Worm (Caenorhabditis elegans) whole organism, late embryonic: Measurements from ENCODE around the gene drn-1.

Source experiments
- C08G9.2 ChIP-seq: sonication (generic microtip); optimal IDR thresholded peaks from 2 replicates; lab custom pipeline; 2016; ENCODE audit warnings: mild to moderate bottlenecking, missing genetic modification characterization, moderate library complexity, missing compliant biosample characterization
- C38D4.7 ChIP-seq: fragments of 200-800 bp; sonication (Bioruptor generic); optimal IDR thresholded peaks from 2 replicates; lab custom pipeline; 2018; ENCODE audit warnings: mild to moderate bottlenecking, missing genetic modification characterization, moderate library complexity, missing compliant biosample characterization
- K02D7.2 ChIP-seq: sonication (generic microtip); optimal IDR thresholded peaks from 2 replicates; lab custom pipeline; 2017; ENCODE audit warnings: mild to moderate bottlenecking, missing genetic modification characterization, missing compliant biosample characterization
- K09A11.1 ChIP-seq: sonication (generic microtip); optimal IDR thresholded peaks from 2 replicates; lab custom pipeline; 2017; ENCODE audit warnings: antibody characterized with exemption, mild to moderate bottlenecking, missing genetic modification characterization, missing compliant biosample characterization; ENCODE audit not compliant: insufficient read depth
- Y22D7AL.16 ChIP-seq: sonication (generic microtip); optimal IDR thresholded peaks from 2 replicates; lab custom pipeline; 2016; ENCODE audit warnings: missing genetic modification characterization, missing compliant biosample characterization
- ama-1 ChIP-seq: fragments of 150-350 bp; optimal IDR thresholded peaks from 2 replicates; lab custom pipeline; 2014
- ceh-18 ChIP-seq: sonication (generic microtip); optimal IDR thresholded peaks from 2 replicates; lab custom pipeline; 2016; ENCODE audit warnings: missing genetic modification characterization, missing compliant biosample characterization
- ceh-22 ChIP-seq: sonication (generic microtip); optimal IDR thresholded peaks from 2 replicates; lab custom pipeline; 2017; ENCODE audit warnings: missing biosample characterization, missing genetic modification characterization
- ceh-24 ChIP-seq: sonication (generic microtip); optimal IDR thresholded peaks from 2 replicates; lab custom pipeline; 2016; ENCODE audit warnings: mild to moderate bottlenecking, missing genetic modification characterization, missing compliant biosample characterization
- ceh-30 ChIP-seq: fragments of 150-350 bp; optimal IDR thresholded peaks from 2 replicates; lab custom pipeline; 2014; ENCODE audit warnings: missing biosample characterization, missing genetic modification characterization
- ceh-31 ChIP-seq: sonication (generic microtip); optimal IDR thresholded peaks from 2 replicates; lab custom pipeline; 2016; ENCODE audit warnings: missing genetic modification characterization, missing compliant biosample characterization
- ceh-45 ChIP-seq: fragments of 200-800 bp; sonication (Bioruptor generic); IDR thresholded peaks from 2 replicates; pipeline ENCODE4 v1.3.6; 2022; ENCODE audit warnings: missing genetic modification reagents, missing genetic modification characterization, missing compliant biosample characterization
- ceh-48 ChIP-seq: sonication (generic microtip); optimal IDR thresholded peaks from 2 replicates; lab custom pipeline; 2016; ENCODE audit warnings: missing genetic modification characterization, inconsistent platforms, missing compliant biosample characterization
- ceh-6 ChIP-seq: fragments of 200-800 bp; sonication (Bioruptor generic); optimal IDR thresholded peaks from 2 replicates; lab custom pipeline; 2018; ENCODE audit warnings: mild to moderate bottlenecking, missing genetic modification characterization, missing compliant biosample characterization
- ceh-9 ChIP-seq: sonication (generic microtip); optimal IDR thresholded peaks from 2 replicates; lab custom pipeline; 2016; ENCODE audit warnings: mild to moderate bottlenecking, missing genetic modification characterization, inconsistent platforms, missing compliant biosample characterization
- che-1 ChIP-seq: sonication (generic microtip); optimal IDR thresholded peaks from 2 replicates; lab custom pipeline; 2016; ENCODE audit warnings: mild to moderate bottlenecking, missing genetic modification characterization, missing compliant biosample characterization
- dmd-4 ChIP-seq: sonication (generic microtip); optimal IDR thresholded peaks from 2 replicates; lab custom pipeline; 2016; ENCODE audit warnings: borderline replicate concordance, missing genetic modification characterization, missing compliant biosample characterization
- elt-2 ChIP-seq: sonication (generic microtip); optimal IDR thresholded peaks from 2 replicates; lab custom pipeline; 2016; ENCODE audit warnings: missing genetic modification reagents, missing genetic modification characterization, missing compliant biosample characterization
- elt-4 ChIP-seq: sonication (generic microtip); optimal IDR thresholded peaks from 2 replicates; lab custom pipeline; 2016; ENCODE audit warnings: missing genetic modification characterization, missing compliant biosample characterization
- eyg-1 ChIP-seq: sonication (generic microtip); optimal IDR thresholded peaks from 2 replicates; lab custom pipeline; 2016; ENCODE audit warnings: missing genotype, missing genetic modification characterization, missing compliant biosample characterization
- fax-1 ChIP-seq: sonication (generic microtip); optimal IDR thresholded peaks from 2 replicates; lab custom pipeline; 2016; ENCODE audit warnings: missing genotype, missing genetic modification characterization, missing compliant biosample characterization
- fkh-6 ChIP-seq: sonication (generic microtip); optimal IDR thresholded peaks from 2 replicates; lab custom pipeline; 2016; ENCODE audit warnings: missing genetic modification characterization, missing compliant biosample characterization
- gmeb-2 ChIP-seq: sonication (generic microtip); optimal IDR thresholded peaks from 2 replicates; lab custom pipeline; 2016; ENCODE audit warnings: missing genetic modification characterization, inconsistent platforms, missing compliant biosample characterization
- hlh-6 ChIP-seq: sonication (generic microtip); optimal IDR thresholded peaks from 2 replicates; lab custom pipeline; 2016; ENCODE audit warnings: missing genotype, missing genetic modification characterization, missing compliant biosample characterization
- lim-6 ChIP-seq: sonication (generic microtip); optimal IDR thresholded peaks from 2 replicates; lab custom pipeline; 2016; ENCODE audit warnings: missing genetic modification characterization, missing compliant biosample characterization
- lin-11 ChIP-seq: fragments of 200-800 bp; sonication (Bioruptor generic); optimal IDR thresholded peaks from 2 replicates; lab custom pipeline; 2018; ENCODE audit warnings: mild to moderate bottlenecking, missing genetic modification characterization, missing compliant biosample characterization
- madf-2 ChIP-seq: sonication (generic microtip); optimal IDR thresholded peaks from 2 replicates; lab custom pipeline; 2017; ENCODE audit warnings: missing genetic modification characterization, missing compliant biosample characterization
- nfya-1 ChIP-seq: sonication (generic microtip); optimal IDR thresholded peaks from 2 replicates; lab custom pipeline; 2017; ENCODE audit warnings: missing genetic modification characterization, mild to moderate bottlenecking, missing compliant biosample characterization, antibody characterized with exemption, moderate library complexity
- nhr-232 ChIP-seq: sonication (generic microtip); optimal IDR thresholded peaks from 2 replicates; lab custom pipeline; 2016; ENCODE audit warnings: missing genetic modification characterization, missing compliant biosample characterization
- npax-4 ChIP-seq: sonication (generic microtip); optimal IDR thresholded peaks from 2 replicates; lab custom pipeline; 2016; ENCODE audit warnings: missing genetic modification characterization, missing compliant biosample characterization
- odd-2 ChIP-seq: sonication (generic microtip); optimal IDR thresholded peaks from 2 replicates; lab custom pipeline; 2017; ENCODE audit warnings: antibody characterized with exemption, mild to moderate bottlenecking, missing genetic modification characterization, missing compliant biosample characterization
- pag-3 ChIP-seq: sonication (generic microtip); optimal IDR thresholded peaks from 2 replicates; lab custom pipeline; 2016; ENCODE audit warnings: missing compliant biosample characterization, missing genetic modification characterization, borderline replicate concordance
- pat-9 ChIP-seq: fragments of 200-800 bp; sonication (Bioruptor generic); optimal IDR thresholded peaks from 2 replicates; lab custom pipeline; 2018; ENCODE audit warnings: mild to moderate bottlenecking, missing genetic modification characterization, moderate library complexity, missing compliant biosample characterization
- pha-4 ChIP-seq: fragments of 150-350 bp; optimal IDR thresholded peaks from 2 replicates; lab custom pipeline; 2018; ENCODE audit warnings: missing biosample characterization, missing genetic modification reagents, missing genetic modification characterization
- pros-1 ChIP-seq: fragments of 150-350 bp; optimal IDR thresholded peaks from 2 replicates; lab custom pipeline; 2014; ENCODE audit warnings: missing biosample characterization, missing genetic modification reagents, missing genetic modification characterization
- ref-2 ChIP-seq: sonication (generic microtip); optimal IDR thresholded peaks from 2 replicates; lab custom pipeline; 2016; ENCODE audit warnings: missing genetic modification characterization, missing compliant biosample characterization
- rnt-1 ChIP-seq: sonication (generic microtip); optimal IDR thresholded peaks from 2 replicates; lab custom pipeline; 2016; ENCODE audit warnings: missing genetic modification characterization, missing compliant biosample characterization
- sox-2 ChIP-seq: fragments of 200-800 bp; sonication (Bioruptor generic); IDR thresholded peaks from 2 replicates; pipeline ENCODE4 v1.3.6; 2022; ENCODE audit warnings: missing genetic modification reagents, missing genetic modification characterization, missing compliant biosample characterization
- sox-4 ChIP-seq: sonication (generic microtip); optimal IDR thresholded peaks from 2 replicates; lab custom pipeline; 2017; ENCODE audit warnings: mild to moderate bottlenecking, missing genetic modification characterization, inconsistent platforms, missing compliant biosample characterization
- syd-9 ChIP-seq: sonication (generic microtip); optimal IDR thresholded peaks from 2 replicates; lab custom pipeline; 2016; ENCODE audit warnings: mild to moderate bottlenecking, missing genetic modification characterization, moderate library complexity, missing compliant biosample characterization
- tbx-2 ChIP-seq: sonication (generic microtip); optimal IDR thresholded peaks from 2 replicates; lab custom pipeline; 2016; ENCODE audit warnings: missing genetic modification characterization, missing compliant biosample characterization
- ttx-3 ChIP-seq: sonication (generic microtip); optimal IDR thresholded peaks from 2 replicates; lab custom pipeline; 2016; ENCODE audit warnings: missing genetic modification reagents, missing genetic modification characterization, missing compliant biosample characterization
- unc-3 ChIP-seq, 2 experiments: fragments of 200-800 bp in 1 of 2; sonication (Bioruptor generic) in 1 of 2; sonication (generic microtip) in 1 of 2; conservative IDR thresholded peaks in 1 of 2; optimal IDR thresholded peaks in 1 of 2; 2 replicates each; pipeline versions ENCODE4 v1.3.6 to Lab custom; 2016 to 2022; ENCODE audit warnings: missing compliant biosample characterization in 2 of 2, missing genetic modification characterization in 2 of 2, missing genetic modification reagents in 1 of 2
- unc-86 ChIP-seq: sonication (generic microtip); optimal IDR thresholded peaks from 2 replicates; lab custom pipeline; 2016; ENCODE audit warnings: missing genetic modification characterization, missing compliant biosample characterization
- zip-5 ChIP-seq: sonication (generic microtip); optimal IDR thresholded peaks from 2 replicates; lab custom pipeline; 2016; ENCODE audit warnings: missing genetic modification characterization, missing compliant biosample characterization
- ztf-16 ChIP-seq: sonication (generic microtip); optimal IDR thresholded peaks from 2 replicates; lab custom pipeline; 2017; ENCODE audit warnings: missing genetic modification characterization, missing compliant biosample characterization

Gene drn-1

ce11 chrII:5297718-5298117 is 26.1 kb upstream of the drn-1 start:
- no peak for TF ChIP-seq K09A11.1 (tag; lab: Kevin White, UChicago)
- TF ChIP-seq ttx-3 (tag; lab: Kevin White, UChicago), result no peak
- no peak for TF ChIP-seq pat-9 (tag; lab: Kevin White, UChicago)
- no peak for TF ChIP-seq ceh-22 (tag; lab: Kevin White, UChicago)
- no peak for TF ChIP-seq unc-86 (tag; lab: Kevin White, UChicago)
- no peak for TF ChIP-seq ceh-18 (tag; lab: Kevin White, UChicago)
- TF ChIP-seq C08G9.2, result no peak
- no peak for TF ChIP-seq K02D7.2 (tag; lab: Kevin White, UChicago)
- TF ChIP-seq npax-4, result no peak
- no peak for TF ChIP-seq syd-9
- TF ChIP-seq fax-1 (tag; lab: Kevin White, UChicago), result no peak
- no peak for TF ChIP-seq ceh-24 (tag; lab: Kevin White, UChicago)
- TF ChIP-seq, all 69 proteins: peak for 0

ce11 chrII:5293287-5293850 is 21.7 kb upstream of the drn-1 start, which contains the start of gene ZK622.1:
ZK622.1 (plus strand) TSS chrII:5293800.
- TF ChIP-seq fax-1 (tag; lab: Kevin White, UChicago) (peak; percentile 6), tbx-2 (tag; lab: Kevin White, UChicago) (no peak), pros-1 (no peak), pha-4 (tag; lab: Kevin White, UChicago) (no peak), lin-11 (tag; lab: Kevin White, UChicago) (peak; percentile 48), ama-1 (lab: Kevin White, UChicago) (no peak), elt-2 (peak; percentile 88), sox-4 (tag; lab: Kevin White, UChicago) (peak; percentile 27), pag-3 (no peak), K02D7.2 (tag; lab: Kevin White, UChicago) (no peak), ceh-48 (tag; lab: Kevin White, UChicago) (peak; percentile 16), hlh-6 (tag; lab: Kevin White, UChicago) (peak; percentile 66), npax-4 (peak; percentile 1), ceh-6 (peak; percentile 73), ref-2 (peak; percentile 5), ceh-24 (tag; lab: Kevin White, UChicago) (no peak), C38D4.7 (GFP tag; lab: Kevin White, UChicago) (peak; percentile 53), ceh-31 (no peak), gmeb-2 (tag; lab: Kevin White, UChicago) (peak; percentile 18), C08G9.2 (peak; percentile 40), ceh-18 (tag; lab: Kevin White, UChicago) (peak; percentile 13), syd-9 (peak; percentile 38), che-1 (tag; lab: Kevin White, UChicago) (peak; percentile 58), zip-5 (tag; lab: Kevin White, UChicago) (peak; percentile 0), lim-6 (tag; lab: Kevin White, UChicago) (no peak), nhr-232 (peak; percentile 51), dmd-4 (tag; lab: Kevin White, UChicago) (no peak), unc-3 (GFP tag; conservative IDR thresholded peaks at IDR 0.05; lab: Robert Waterston, UW) (0 out of 2 replicates have a peak, but pooled peaks have one; percentile 38), unc-3 (tag; optimal IDR thresholded peaks at IDR 0.05; lab: Kevin White, UChicago) (peak; percentile 36), odd-2 (no peak), eyg-1 (tag; lab: Kevin White, UChicago) (no peak), Y22D7AL.16 (tag; lab: Kevin White, UChicago) (peak; percentile 37)

- peak; percentile 50 for TF ChIP-seq fax-1 (tag; lab: Kevin White, UChicago)
- TF ChIP-seq ceh-24 (tag; lab: Kevin White, UChicago), result peak; percentile 59
- TF ChIP-seq sox-2 (GFP tag; lab: Robert Waterston, UW), result peak; percentile 69
- peak; percentile 60 for TF ChIP-seq madf-2 (tag; lab: Kevin White, UChicago)
- peak; percentile 67 for TF ChIP-seq nfya-1 (tag; lab: Kevin White, UChicago)
- TF ChIP-seq fkh-6 (tag; lab: Kevin White, UChicago), result peak; percentile 87
- peak; percentile 88 for TF ChIP-seq unc-3 (GFP tag; conservative IDR thresholded peaks at IDR 0.05; lab: Robert Waterston, UW)
- TF ChIP-seq unc-3 (tag; optimal IDR thresholded peaks at IDR 0.05; lab: Kevin White, UChicago), result peak; percentile 82
- no peak for TF ChIP-seq ceh-9 (tag; lab: Kevin White, UChicago)
- TF ChIP-seq ceh-30 (tag; lab: Kevin White, UChicago), result no peak
- peak; percentile 54 for TF ChIP-seq rnt-1 (tag; lab: Kevin White, UChicago)
- peak; percentile 60 for TF ChIP-seq ceh-31
- peak; percentile 70 for TF ChIP-seq pat-9 (tag; lab: Kevin White, UChicago)
- TF ChIP-seq odd-2, result peak; percentile 60
- TF ChIP-seq dmd-4 (tag; lab: Kevin White, UChicago), result peak; percentile 79
- TF ChIP-seq K02D7.2 (tag; lab: Kevin White, UChicago), result peak; percentile 74
- TF ChIP-seq elt-4 (tag; lab: Kevin White, UChicago), result no peak
- TF ChIP-seq C08G9.2, result peak; percentile 67
- peak; percentile 80 for TF ChIP-seq ztf-16 (tag; lab: Kevin White, UChicago)
- TF ChIP-seq tbx-2 (tag; lab: Kevin White, UChicago), result peak; percentile 72
- 0 out of 2 replicates have a peak, but pooled peaks have one; percentile 52 for TF ChIP-seq ceh-45 (GFP tag; lab: Robert Waterston, UW)
These were observed 20.6 kb upstream of the drn-1 start, which contains the start of gene ZK622.4 for ce11 chrII:5292226-5292752. ZK622.4 (plus strand) TSS chrII:5292702.
